Fruit fly (Drosophila melanogaster) whole organism, embryonic: ENCODE measurements around the gene Cbp20.

Experiments
- Adf1 ChIP-seq: fragments of 200-800 bp; sonication (Bioruptor generic); IDR thresholded peaks from 2 replicates; pipeline ENCODE4 v1.3.6; 2022; ENCODE audit warnings: missing biosample characterization, missing genetic modification characterization
- Antp ChIP-seq: fragments of 200-800 bp; sonication (Bioruptor generic); optimal IDR thresholded peaks from 3 replicates; lab custom pipeline; 2016; ENCODE audit warnings: missing biosample characterization, missing genetic modification characterization
- CG11398 ChIP-seq: fragments of 200-800 bp; sonication (Bioruptor generic); optimal IDR thresholded peaks from 2 replicates; lab custom pipeline; 2016; ENCODE audit warnings: missing biosample characterization, missing genetic modification characterization
- CG11456 ChIP-seq: fragments of 200-800 bp; sonication (Bioruptor generic); IDR thresholded peaks from 3 replicates; pipeline ENCODE4 v1.3.6; 2022; ENCODE audit warnings: missing biosample characterization, missing genetic modification characterization
- CG13894 ChIP-seq: fragments of 200-800 bp; sonication (Bioruptor generic); optimal IDR thresholded peaks from 3 replicates; lab custom pipeline; 2018; ENCODE audit warnings: missing biosample characterization, mild to moderate bottlenecking, missing genetic modification characterization, moderate library complexity
- CG2712 ChIP-seq: fragments of 200-800 bp; optimal IDR thresholded peaks from 3 replicates; lab custom pipeline; 2019; ENCODE audit warnings: missing biosample characterization, mild to moderate bottlenecking, missing genetic modification characterization, moderate library complexity
- CG3065 ChIP-seq: fragments of 200-800 bp; sonication (Bioruptor generic); optimal IDR thresholded peaks from 2 replicates; lab custom pipeline; 2016; ENCODE audit warnings: missing biosample characterization, missing genetic modification characterization
- CG33213 ChIP-seq: fragments of 200-800 bp; sonication (Bioruptor generic); optimal IDR thresholded peaks from 3 replicates; lab custom pipeline; 2016; ENCODE audit warnings: missing biosample characterization, missing genetic modification characterization
- CG6689 ChIP-seq: fragments of 200-800 bp; sonication (Bioruptor generic); IDR thresholded peaks from 2 replicates; pipeline ENCODE4 v1.3.6; 2022; ENCODE audit warnings: missing biosample characterization, missing genetic modification characterization
- CG7745 ChIP-seq: fragments of 200-800 bp; sonication (Bioruptor generic); optimal IDR thresholded peaks from 2 replicates; lab custom pipeline; 2018; ENCODE audit warnings: missing biosample characterization, mild to moderate bottlenecking, missing genetic modification characterization, moderate library complexity
- CrebB ChIP-seq: fragments of 200-800 bp; sonication (Bioruptor generic); optimal IDR thresholded peaks from 3 replicates; lab custom pipeline; 2018; ENCODE audit warnings: missing biosample characterization, mild to moderate bottlenecking, missing genetic modification characterization
- Dll ChIP-seq: fragments of 200-800 bp; sonication (Bioruptor generic); IDR thresholded peaks from 4 replicates; pipeline ENCODE4 v1.3.6; 2022; ENCODE audit warnings: missing biosample characterization, missing genetic modification characterization; ENCODE audit not compliant: partially characterized antibody
- Eip74EF ChIP-seq, 2 experiments: fragments of 200-800 bp in 1 of 2; fragments of >200 bp in 1 of 2; sonication (Bioruptor generic) in 1 of 2; optimal IDR thresholded peaks; 2 replicates each; lab custom pipeline; 2017 to 2019; ENCODE audit warnings: missing biosample characterization in 2 of 2, missing genetic modification characterization in 2 of 2, mild to moderate bottlenecking in 1 of 2, moderate library complexity in 1 of 2
- Fer2 ChIP-seq: fragments of 200-800 bp; sonication (Bioruptor generic); optimal IDR thresholded peaks from 2 replicates; lab custom pipeline; 2018; ENCODE audit warnings: missing biosample characterization, mild to moderate bottlenecking, missing genetic modification characterization, moderate library complexity
- H2.0 ChIP-seq: fragments of 200-800 bp; sonication (Bioruptor generic); IDR thresholded peaks from 2 replicates; pipeline ENCODE4 v1.3.6; 2022; ENCODE audit warnings: missing biosample characterization, missing genetic modification characterization
- Hey ChIP-seq: fragments of 200-800 bp; sonication (Bioruptor generic); optimal IDR thresholded peaks from 3 replicates; lab custom pipeline; 2018; ENCODE audit warnings: missing biosample characterization, mild to moderate bottlenecking, missing genetic modification characterization
- HmgD ChIP-seq: fragments of 200-800 bp; sonication (Bioruptor generic); optimal IDR thresholded peaks from 3 replicates; lab custom pipeline; 2016; ENCODE audit warnings: missing biosample characterization, missing genetic modification characterization
- Hmr ChIP-seq: fragments of 200-800 bp; sonication (Bioruptor generic); optimal IDR thresholded peaks from 3 replicates; lab custom pipeline; 2017; ENCODE audit warnings: mild to moderate bottlenecking, missing biosample characterization, missing genetic modification reagents, missing genetic modification characterization
- Hmx ChIP-seq: fragments of 200-800 bp; sonication (Bioruptor generic); optimal IDR thresholded peaks from 2 replicates; lab custom pipeline; 2016; ENCODE audit warnings: missing biosample characterization, missing genetic modification characterization
- Hr78 ChIP-seq, 2 experiments: fragments of 200-800 bp in 1 of 2; fragments of >200 bp in 1 of 2; sonication (Bioruptor generic) in 1 of 2; optimal IDR thresholded peaks; 2 replicates each; lab custom pipeline; 2017 to 2019; ENCODE audit warnings: missing biosample characterization in 2 of 2, missing genetic modification characterization in 2 of 2, mild to moderate bottlenecking in 1 of 2, moderate library complexity in 1 of 2
- Jarid2 ChIP-seq: fragments of 200-800 bp; sonication (Bioruptor generic); optimal IDR thresholded peaks from 3 replicates; lab custom pipeline; 2017; ENCODE audit warnings: mild to moderate bottlenecking, missing biosample characterization, missing genetic modification reagents, missing genetic modification characterization
- MBD-R2 ChIP-seq: fragments of 200-800 bp; sonication (Bioruptor generic); IDR thresholded peaks from 2 replicates; pipeline ENCODE4 v1.3.6; 2022; ENCODE audit warnings: missing biosample characterization, missing genetic modification characterization
- MTF-1 ChIP-seq: fragments of 200-800 bp; sonication (Bioruptor generic); optimal IDR thresholded peaks from 2 replicates; lab custom pipeline; 2018; ENCODE audit warnings: missing biosample characterization, mild to moderate bottlenecking, missing genetic modification characterization, borderline replicate concordance
- Max ChIP-seq: fragments of 200-800 bp; sonication (Bioruptor generic); optimal IDR thresholded peaks from 2 replicates; lab custom pipeline; 2016; ENCODE audit warnings: missing biosample characterization, mild to moderate bottlenecking, missing genetic modification characterization
- Nf-YB ChIP-seq: fragments of 200-800 bp; sonication (Bioruptor generic); optimal IDR thresholded peaks from 3 replicates; lab custom pipeline; 2019; ENCODE audit warnings: missing biosample characterization, mild to moderate bottlenecking, missing genetic modification characterization, moderate library complexity
- Sox102F ChIP-seq: fragments of 200-800 bp; sonication (Bioruptor generic); optimal IDR thresholded peaks from 2 replicates; lab custom pipeline; 2018; ENCODE audit warnings: missing biosample characterization, mild to moderate bottlenecking, missing genetic modification characterization, moderate library complexity
- Usf ChIP-seq: fragments of 200-800 bp; sonication (Bioruptor generic); optimal IDR thresholded peaks from 2 replicates; lab custom pipeline; 2017; ENCODE audit warnings: missing genotype, missing biosample characterization, missing genetic modification characterization
- Vsx1 ChIP-seq: fragments of 200-800 bp; sonication (Bioruptor generic); optimal IDR thresholded peaks from 2 replicates; lab custom pipeline; 2017; ENCODE audit warnings: missing biosample characterization, mild to moderate bottlenecking, missing genetic modification characterization, missing genetic modification reagents
- abd-A ChIP-seq: fragments of 200-800 bp; sonication (Bioruptor generic); optimal IDR thresholded peaks from 3 replicates; lab custom pipeline; 2019; ENCODE audit warnings: missing biosample characterization, mild to moderate bottlenecking, missing genetic modification characterization, moderate library complexity
- al ChIP-seq: fragments of 200-800 bp; sonication (Bioruptor generic); IDR thresholded peaks from 2 replicates; pipeline ENCODE4 v1.3.6; 2022; ENCODE audit warnings: missing biosample characterization, missing genetic modification characterization
- ap ChIP-seq: fragments of 200-800 bp; sonication (Bioruptor generic); IDR thresholded peaks from 2 replicates; pipeline ENCODE4 v1.3.6; 2022; ENCODE audit warnings: missing biosample characterization, missing genetic modification characterization
- bigmax ChIP-seq: fragments of 200-800 bp; sonication (Bioruptor generic); optimal IDR thresholded peaks from 2 replicates; lab custom pipeline; 2018; ENCODE audit warnings: missing biosample characterization, mild to moderate bottlenecking, missing genetic modification characterization
- dmrt11E ChIP-seq: fragments of 200-800 bp; sonication (Bioruptor generic); optimal IDR thresholded peaks from 3 replicates; lab custom pipeline; 2018; ENCODE audit warnings: missing biosample characterization, mild to moderate bottlenecking, missing genetic modification characterization, moderate library complexity
- dpn ChIP-seq, 2 experiments: fragments of 200-800 bp; sonication (Bioruptor generic); optimal IDR thresholded peaks; 3 replicates each; lab custom pipeline; 2016; ENCODE audit warnings: missing biosample characterization in 2 of 2, missing genetic modification characterization in 2 of 2
- ftz-f1 ChIP-seq: fragments of 200-800 bp; sonication (Bioruptor generic); optimal IDR thresholded peaks from 2 replicates; lab custom pipeline; 2016; ENCODE audit warnings: missing biosample characterization, missing genetic modification characterization
- lov ChIP-seq, 2 experiments: fragments of 200-800 bp in 1 of 2; fragments of >200 bp in 1 of 2; sonication (Bioruptor generic) in 1 of 2; IDR thresholded peaks in 1 of 2; optimal IDR thresholded peaks in 1 of 2; 2 replicates in 1 of 2; 3 replicates in 1 of 2; pipeline versions ENCODE4 v1.3.6 to Lab custom; 2017 to 2022; ENCODE audit warnings: missing biosample characterization in 1 of 2, missing genetic modification characterization in 1 of 2
- mirr ChIP-seq: fragments of 200-800 bp; sonication (Bioruptor generic); optimal IDR thresholded peaks from 3 replicates; lab custom pipeline; 2018; ENCODE audit warnings: missing biosample characterization, mild to moderate bottlenecking, missing genetic modification characterization
- oc ChIP-seq: fragments of 200-800 bp; sonication (Bioruptor generic); optimal IDR thresholded peaks from 2 replicates; lab custom pipeline; 2018; ENCODE audit warnings: missing biosample characterization, mild to moderate bottlenecking, missing genetic modification characterization, moderate library complexity
- pan ChIP-seq, 4 experiments: fragments of >200 bp in 3 of 4; fragments of 200-800 bp in 1 of 4; sonication (Bioruptor generic) in 1 of 4; optimal IDR thresholded peaks in 3 of 4; IDR thresholded peaks in 1 of 4; 2 replicates each; pipeline versions ENCODE4 v1.3.6 to Lab custom; 2017 to 2022; ENCODE audit warnings: missing biosample characterization in 2 of 4, missing genetic modification characterization in 2 of 4, mixed read lengths in 1 of 4
- pho ChIP-seq: fragments of 200-800 bp; sonication (Bioruptor generic); optimal IDR thresholded peaks from 2 replicates; lab custom pipeline; 2016; ENCODE audit warnings: missing biosample characterization, missing genetic modification characterization
- pita ChIP-seq: fragments of 200-800 bp; sonication (Bioruptor generic); optimal IDR thresholded peaks from 2 replicates; lab custom pipeline; 2017; ENCODE audit warnings: missing biosample characterization, mild to moderate bottlenecking, missing genetic modification characterization
- sens ChIP-seq: fragments of 200-800 bp; sonication (Bioruptor generic); peaks from one replicate; lab custom pipeline; 2016; ENCODE audit warnings: missing biosample characterization, missing genetic modification characterization
- sens-2 ChIP-seq: fragments of 200-800 bp; sonication (Bioruptor generic); IDR thresholded peaks from 2 replicates; pipeline ENCODE4 v1.3.6; 2022; ENCODE audit warnings: missing biosample characterization, missing genetic modification characterization
- so ChIP-seq: fragments of 200-800 bp; sonication (Bioruptor generic); IDR thresholded peaks from 3 replicates; pipeline ENCODE4 v1.3.6; 2022; ENCODE audit warnings: missing biosample characterization, missing genetic modification characterization
- vnd ChIP-seq: fragments of 200-800 bp; sonication (Bioruptor generic); IDR thresholded peaks from 3 replicates; pipeline ENCODE4 v1.3.6; 2022; ENCODE audit warnings: missing biosample characterization, missing genetic modification characterization; ENCODE audit not compliant: partially characterized antibody
- yki ChIP-seq: fragments of >200 bp; optimal IDR thresholded peaks from 3 replicates; lab custom pipeline; 2018

Cbp20 gene

DNA sequence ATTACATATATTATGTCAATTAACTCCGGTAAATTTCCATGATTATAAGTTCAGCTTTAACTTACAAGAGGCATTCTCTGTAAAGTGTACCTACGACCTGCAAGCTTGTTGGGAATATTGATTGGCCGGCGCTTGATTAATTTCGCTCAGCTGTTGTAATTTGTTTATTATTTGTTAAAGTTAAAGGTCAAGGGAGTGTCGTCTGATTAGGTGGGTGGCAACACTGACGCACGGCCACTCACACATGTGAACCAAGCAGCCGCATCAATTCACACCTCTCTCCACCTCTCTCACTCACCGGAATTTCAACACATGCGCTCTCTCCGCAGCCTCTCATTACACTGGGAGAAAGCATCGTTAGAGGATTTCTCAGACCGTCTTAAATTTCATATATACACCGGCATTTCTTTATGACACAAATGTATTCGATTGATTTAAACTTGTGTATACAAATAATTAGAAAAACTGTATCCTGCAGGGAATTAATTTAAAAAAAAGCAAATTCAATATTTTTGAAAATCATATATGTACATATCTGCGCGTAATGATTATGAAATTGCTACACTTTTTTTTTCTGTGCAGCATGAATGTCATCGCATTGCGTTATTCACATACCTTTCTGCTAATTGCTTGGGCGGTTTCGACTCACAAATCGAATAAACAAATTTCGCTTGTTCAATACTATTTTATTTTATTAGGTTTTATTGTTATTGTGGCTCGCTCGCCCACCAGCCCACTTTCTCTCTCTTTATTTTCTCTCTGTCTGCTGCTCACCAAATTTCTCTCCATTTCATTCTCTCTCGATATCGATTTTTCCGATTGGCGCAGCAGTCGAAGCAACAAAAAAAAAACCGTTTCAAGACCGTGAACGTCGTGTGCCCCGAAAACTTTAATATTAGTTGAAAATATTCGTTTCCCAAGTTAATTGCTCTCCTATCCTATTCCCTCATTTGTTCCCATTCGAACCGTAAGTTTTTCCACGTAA lies 7.8 kb downstream of the Cbp20 start (continued):
- TF ChIP-seq CG7745 (tag; lab: Kevin White, UChicago) (no peak), oc (tag; lab: Kevin White, UChicago) (peak; percentile 96), bigmax (GFP tag; lab: Kevin White, UChicago) (no peak), Sox102F (peak; percentile 96), Nf-YB (GFP tag; lab: Kevin White, UChicago) (peak; percentile 83), Eip74EF (GFP tag; optimal IDR thresholded peaks at IDR 0.05; lab: Kevin White, UChicago) (peak in 1 of 2 experiments; percentile 96), Hr78 (GFP tag; optimal IDR thresholded peaks at IDR 0.05; lab: Kevin White, UChicago) (peak in 1 of 2 experiments; percentile 90), Fer2 (peak; percentile 85), Hey (tag; lab: Kevin White, UChicago) (peak; percentile 52), CG11398 (peak; percentile 86), CrebB (tag; lab: Kevin White, UChicago) (peak; percentile 87), dpn (GFP tag; optimal IDR thresholded peaks at IDR 0.05; lab: Kevin White, UChicago) (peak; percentile 93), Hmx (GFP tag; lab: Kevin White, UChicago) (peak; percentile 78), pho (GFP tag; lab: Kevin White, UChicago) (peak; percentile 90), CG6689 (peak; percentile 92), yki (lab: Kevin White, UChicago) (no peak), Dll (GFP tag; lab: Robert Waterston, UW) (no peak; the same call in 2 of the 4 replicates), ap (GFP tag; lab: Robert Waterston, UW) (peak; percentile 82), mirr (GFP tag; lab: Kevin White, UChicago) (no peak), Max (GFP tag; lab: Kevin White, UChicago) (peak; percentile 93), pan (optimal IDR thresholded peaks at IDR 0.05; lab: Kevin White, UChicago) (no peak), pan (GFP tag; optimal IDR thresholded peaks at IDR 0.05 in 1 of 2, IDR thresholded peaks at IDR 0.05 in 1 of 2) (peak in 1 of 2 experiments; percentile 91), dmrt11E (tag; lab: Kevin White, UChicago) (peak; percentile 91), Adf1 (GFP tag; lab: Robert Waterston, UW) (peak; percentile 67), MBD-R2 (GFP tag; lab: Robert Waterston, UW) (peak; percentile 57; the same call in 1 of the 2 replicates), Vsx1 (GFP tag; lab: Kevin White, UChicago) (peak; percentile 85), vnd (GFP tag; lab: Robert Waterston, UW) (no peak), Jarid2 (peak; percentile 77), CG11456 (GFP tag; lab: Robert Waterston, UW) (peak; percentile 78), abd-A (tag; lab: Kevin White, UChicago) (no peak), sens (GFP tag; lab: Kevin White, UChicago) (peak; percentile 99), MTF-1 (GFP tag; lab: Kevin White, UChicago) (peak; percentile 71), CG33213 (GFP tag; lab: Kevin White, UChicago) (peak; percentile 74), Antp (GFP tag; lab: Kevin White, UChicago) (peak; percentile 83), Usf (GFP tag; lab: Kevin White, UChicago) (peak; percentile 79), pita (GFP tag; lab: Kevin White, UChicago) (no peak), al (GFP tag; lab: Robert Waterston, UW) (peak; percentile 87), H2.0 (GFP tag; lab: Robert Waterston, UW) (peak; percentile 80), sens-2 (GFP tag; lab: Robert Waterston, UW) (peak; percentile 60; the same call in 1 of the 2 replicates), lov (optimal IDR thresholded peaks at IDR 0.05; lab: Kevin White, UChicago) (no peak), lov (GFP tag; IDR thresholded peaks at IDR 0.05; lab: Robert Waterston, UW) (0 out of 3 replicates have a peak, but pooled peaks have one; percentile 49), Hmr (peak; percentile 95), HmgD (GFP tag; lab: Kevin White, UChicago) (peak; percentile 79), CG2712 (peak; percentile 96), CG3065 (GFP tag; lab: Kevin White, UChicago) (peak; percentile 69), ftz-f1 (GFP tag; lab: Kevin White, UChicago) (peak; percentile 26), so (GFP tag; lab: Robert Waterston, UW) (peak; percentile 90), CG13894 (tag; lab: Kevin White, UChicago) (peak; percentile 87)
